Fruit fly (Drosophila melanogaster) whole organism: Measurements from ENCODE around the gene CG13737.

Experiments used
- CG8478 ChIP-seq: fragments of >200 bp; optimal IDR thresholded peaks from 2 replicates; lab custom pipeline; 2018; ENCODE audit warnings: inconsistent platforms
- EcR ChIP-seq, 2 experiments: fragments of >200 bp; optimal IDR thresholded peaks; 2 replicates each; lab custom pipeline; 2017; ENCODE audit warnings: missing biosample characterization in 2 of 2, missing genetic modification characterization in 2 of 2, missing genetic modification reagents in 2 of 2
- pan ChIP-seq: fragments of >200 bp; optimal IDR thresholded peaks from 2 replicates; lab custom pipeline; 2017
- psq ChIP-seq: fragments of >200 bp; optimal IDR thresholded peaks from 2 replicates; lab custom pipeline; 2017

- TF ChIP-seq pan (lab: Kevin White, UChicago) (no peak), EcR (GFP tag; optimal IDR thresholded peaks at IDR 0.05; lab: Kevin White, UChicago) (no peak), CG8478 (lab: Kevin White, UChicago) (no peak), psq (no peak)
Measured at dm6 chr3L:13882532-13882931, 3.7 kb downstream of the CG13737 start.
